Worm (Caenorhabditis elegans) whole organism, L4 larva: ENCODE measurements around the gene C25A8.5.
A peak's percentile ranks its signal among the peaks of the same experiment; 100 is the strongest.

Source experiments
- T26A8.4 ChIP-seq: fragments of 200-800 bp; sonication (Bioruptor generic); IDR thresholded peaks from 2 replicates; pipeline ENCODE4 v1.3.6; 2022; ENCODE audit warnings: missing genetic modification characterization, missing compliant biosample characterization
- Y48G9A.11 ChIP-seq: fragments of 200-800 bp; sonication (Bioruptor generic); IDR thresholded peaks from 2 replicates; pipeline ENCODE4 v1.3.6; 2022; ENCODE audit warnings: missing genetic modification reagents, missing genetic modification characterization, missing compliant biosample characterization
- Y5F2A.4 ChIP-seq: fragments of 200-800 bp; sonication (Bioruptor generic); optimal IDR thresholded peaks from 2 replicates; lab custom pipeline; 2018; ENCODE audit warnings: mild to moderate bottlenecking, missing genetic modification characterization, missing compliant biosample characterization
- ZK337.2 ChIP-seq: fragments of 200-800 bp; sonication (Bioruptor generic); IDR thresholded peaks from 2 replicates; pipeline ENCODE4 v1.3.6; 2022; ENCODE audit warnings: missing genetic modification reagents, missing genetic modification characterization, missing compliant biosample characterization
- ZK546.5 ChIP-seq, 2 experiments: sonication (generic microtip); optimal IDR thresholded peaks; 2 replicates each; lab custom pipeline; 2017; ENCODE audit warnings: missing biosample characterization in 2 of 2, missing genetic modification characterization in 2 of 2
- aha-1 ChIP-seq: fragments of 150-350 bp; peaks from one replicate; lab custom pipeline; 2014; ENCODE audit warnings: missing biosample characterization, missing genetic modification characterization
- arid-1 ChIP-seq: fragments of 200-800 bp; sonication (Bioruptor generic); conservative IDR thresholded peaks from 2 replicates; pipeline ENCODE4 v1.3.6; 2022; ENCODE audit warnings: missing genetic modification reagents, missing genetic modification characterization, missing compliant biosample characterization
- ceh-28 ChIP-seq: fragments of 150-350 bp; optimal IDR thresholded peaks from 2 replicates; lab custom pipeline; 2014; ENCODE audit warnings: missing biosample characterization, missing genetic modification reagents, missing genetic modification characterization
- ceh-44 ChIP-seq: fragments of 200-800 bp; sonication (Bioruptor generic); IDR thresholded peaks from 2 replicates; pipeline ENCODE4 v1.3.6; 2022; ENCODE audit warnings: missing genetic modification reagents, missing genetic modification characterization, missing compliant biosample characterization
- ceh-82 ChIP-seq: sonication (generic microtip); optimal IDR thresholded peaks from 2 replicates; lab custom pipeline; 2017; ENCODE audit warnings: missing biosample characterization, missing genetic modification characterization
- daf-12 ChIP-seq: fragments of 150-350 bp; optimal IDR thresholded peaks from 2 replicates; lab custom pipeline; 2014; ENCODE audit warnings: missing biosample characterization, missing genetic modification reagents, missing genetic modification characterization
- daf-16 ChIP-seq, 3 experiments: sonication (generic microtip); optimal IDR thresholded peaks; 2 replicates each; lab custom pipeline; 2016 to 2017; ENCODE audit warnings: missing genetic modification characterization in 3 of 3, missing genetic modification reagents in 3 of 3, mild to moderate bottlenecking in 2 of 3, missing compliant biosample characterization in 2 of 3, missing biosample characterization in 1 of 3, moderate library complexity in 1 of 3
- daf-8 ChIP-seq: fragments of 200-800 bp; sonication (Bioruptor generic); IDR thresholded peaks from 2 replicates; pipeline ENCODE4 v1.3.6; 2022; ENCODE audit warnings: missing genetic modification characterization, missing compliant biosample characterization
- dmd-6 ChIP-seq: fragments of 200-800 bp; sonication (Bioruptor generic); IDR thresholded peaks from 2 replicates; pipeline ENCODE4 v1.3.6; 2022; ENCODE audit warnings: missing genetic modification reagents, missing genetic modification characterization, missing compliant biosample characterization
- dmd-8 ChIP-seq: fragments of 200-800 bp; sonication (Bioruptor generic); IDR thresholded peaks from 2 replicates; pipeline ENCODE4 v1.3.6; 2022; ENCODE audit warnings: missing genetic modification characterization, missing compliant biosample characterization
- dmd-9 ChIP-seq: fragments of 200-800 bp; sonication (Bioruptor generic); IDR thresholded peaks from 2 replicates; pipeline ENCODE4 v1.3.6; 2022; ENCODE audit warnings: missing genetic modification reagents, missing genetic modification characterization, missing compliant biosample characterization
- dpl-1 ChIP-seq: fragments of 150-350 bp; optimal IDR thresholded peaks from 2 replicates; lab custom pipeline; 2014; ENCODE audit warnings: missing biosample characterization, missing genetic modification reagents, missing genetic modification characterization
- hlh-30 ChIP-seq: sonication (generic microtip); optimal IDR thresholded peaks from 2 replicates; lab custom pipeline; 2017; ENCODE audit warnings: antibody characterized with exemption, mild to moderate bottlenecking, missing genetic modification characterization, missing compliant biosample characterization; ENCODE audit not compliant: insufficient read depth
- lim-7 ChIP-seq: fragments of 200-800 bp; sonication (Bioruptor generic); IDR thresholded peaks from 2 replicates; pipeline ENCODE4 v1.3.6; 2022; ENCODE audit warnings: missing genetic modification characterization, missing compliant biosample characterization
- lin-13 ChIP-seq: fragments of 150-350 bp; optimal IDR thresholded peaks from 2 replicates; lab custom pipeline; 2014; ENCODE audit warnings: missing biosample characterization, missing genetic modification reagents, missing genetic modification characterization
- lin-15B ChIP-seq: fragments of 150-350 bp; sonication (generic microtip); optimal IDR thresholded peaks from 3 replicates; lab custom pipeline; 2014; ENCODE audit warnings: missing biosample characterization, missing genetic modification characterization
- lin-38 ChIP-seq: fragments of 200-800 bp; sonication (Bioruptor generic); IDR thresholded peaks from 2 replicates; pipeline ENCODE4 v1.3.6; 2022; ENCODE audit warnings: missing genetic modification reagents, missing genetic modification characterization, missing compliant biosample characterization
- madf-5 ChIP-seq, 2 experiments: fragments of 200-800 bp; sonication (Bioruptor generic); IDR thresholded peaks; 2 replicates each; pipeline ENCODE4 v1.3.6; 2022; ENCODE audit warnings: missing compliant biosample characterization in 2 of 2, missing genetic modification characterization in 2 of 2
- madf-9 ChIP-seq: fragments of 200-800 bp; sonication (Bioruptor generic); conservative IDR thresholded peaks from 2 replicates; pipeline ENCODE4 v1.3.6; 2022; ENCODE audit warnings: missing genetic modification reagents, missing genetic modification characterization, missing compliant biosample characterization
- mdt-29 ChIP-seq: fragments of 200-800 bp; sonication (Bioruptor generic); IDR thresholded peaks from 2 replicates; pipeline ENCODE4 v1.3.6; 2022; ENCODE audit warnings: missing genetic modification reagents, missing genetic modification characterization, missing compliant biosample characterization
- mep-1 ChIP-seq: fragments of 150-350 bp; sonication (generic microtip); optimal IDR thresholded peaks from 3 replicates; lab custom pipeline; 2014; ENCODE audit warnings: missing biosample characterization, missing genetic modification characterization
- mes-2 ChIP-seq: sonication (generic microtip); optimal IDR thresholded peaks from 2 replicates; lab custom pipeline; 2016; ENCODE audit warnings: missing genotype, mild to moderate bottlenecking, missing genetic modification characterization, missing compliant biosample characterization; ENCODE audit not compliant: poor library complexity, severe bottlenecking
- mxl-2 ChIP-seq: fragments of 200-800 bp; sonication (Bioruptor generic); conservative IDR thresholded peaks from 2 replicates; pipeline ENCODE4 v1.3.6; 2022; ENCODE audit warnings: missing genetic modification reagents, missing genetic modification characterization, missing compliant biosample characterization
- nhr-237 ChIP-seq: sonication (generic microtip); optimal IDR thresholded peaks from 2 replicates; lab custom pipeline; 2017; ENCODE audit warnings: missing biosample characterization, missing genetic modification characterization
- nhr-28 ChIP-seq: fragments of 150-350 bp; optimal IDR thresholded peaks from 2 replicates; lab custom pipeline; 2014; ENCODE audit warnings: missing biosample characterization, missing genetic modification characterization
- nhr-42 ChIP-seq: fragments of 200-800 bp; sonication (Bioruptor generic); IDR thresholded peaks from 2 replicates; pipeline ENCODE4 v1.3.6; 2022; ENCODE audit warnings: missing genetic modification characterization, missing compliant biosample characterization
- rbr-2 ChIP-seq: sonication (generic microtip); optimal IDR thresholded peaks from 2 replicates; lab custom pipeline; 2016; ENCODE audit warnings: missing genotype, missing genetic modification characterization, missing compliant biosample characterization
- saeg-2 ChIP-seq: fragments of 200-800 bp; sonication (Bioruptor generic); IDR thresholded peaks from 2 replicates; pipeline ENCODE4 v1.3.6; 2022; ENCODE audit warnings: missing genetic modification reagents, missing genetic modification characterization, missing compliant biosample characterization
- sdz-12 ChIP-seq: fragments of 200-800 bp; sonication (Bioruptor generic); optimal IDR thresholded peaks from 2 replicates; lab custom pipeline; 2018; ENCODE audit warnings: mild to moderate bottlenecking, missing genetic modification characterization, missing compliant biosample characterization
- snpc-1.2 ChIP-seq: fragments of 200-800 bp; sonication (Bioruptor generic); IDR thresholded peaks from 2 replicates; pipeline ENCODE4 v1.3.6; 2022; ENCODE audit warnings: missing genetic modification reagents, missing genetic modification characterization, missing compliant biosample characterization
- spr-1 ChIP-seq: sonication (generic microtip); optimal IDR thresholded peaks from 2 replicates; lab custom pipeline; 2016; ENCODE audit warnings: mild to moderate bottlenecking, missing genetic modification characterization, missing compliant biosample characterization
- tra-1 ChIP-seq: fragments of 200-800 bp; sonication (Bioruptor generic); IDR thresholded peaks from 2 replicates; pipeline ENCODE4 v1.3.6; 2022; ENCODE audit warnings: missing genetic modification reagents, missing genetic modification characterization, missing compliant biosample characterization
- unc-130 ChIP-seq: sonication (generic microtip); optimal IDR thresholded peaks from 2 replicates; lab custom pipeline; 2016; ENCODE audit warnings: missing genetic modification reagents, missing genetic modification characterization, missing compliant biosample characterization
- zag-1 ChIP-seq: fragments of 150-350 bp; optimal IDR thresholded peaks from 2 replicates; lab custom pipeline; 2014; ENCODE audit warnings: missing biosample characterization, missing genetic modification characterization
- zfp-3 ChIP-seq: fragments of 200-800 bp; sonication (Bioruptor generic); conservative IDR thresholded peaks from 2 replicates; pipeline ENCODE4 v1.3.6; 2022; ENCODE audit warnings: missing genetic modification reagents, missing genetic modification characterization, missing compliant biosample characterization
- ztf-7 ChIP-seq: fragments of 150-350 bp; optimal IDR thresholded peaks from 2 replicates; lab custom pipeline; 2014; ENCODE audit warnings: missing biosample characterization, missing genetic modification characterization

The C25A8.5 gene

DNA sequence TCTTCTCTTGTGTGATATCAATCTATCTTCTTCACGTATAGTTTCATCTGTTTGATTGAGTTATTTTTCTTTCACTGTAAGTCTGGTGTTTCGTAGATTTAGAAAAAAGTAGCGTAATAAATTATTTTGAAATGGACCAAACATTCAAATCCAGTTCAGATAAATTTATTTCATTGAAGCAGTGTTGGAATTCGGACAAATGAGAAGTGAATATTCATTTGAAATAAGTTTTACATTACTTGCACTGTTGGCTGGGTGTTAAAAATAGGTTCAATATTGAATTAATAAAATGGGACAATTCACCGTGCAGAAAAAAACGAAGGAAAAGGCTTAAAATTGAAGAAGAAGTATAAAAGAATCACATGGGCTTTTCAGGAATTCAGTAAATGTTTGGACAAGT lies 20.7 kb upstream of the C25A8.5 start:
- peak; percentile 61; the same call in 1 of the 2 replicates for TF ChIP-seq snpc-1.2 (GFP tag; lab: Robert Waterston, UW)
- no peak for TF ChIP-seq nhr-28 (tag; lab: Kevin White, UChicago)
- TF ChIP-seq, all 104 proteins: peak for 1

DNA sequence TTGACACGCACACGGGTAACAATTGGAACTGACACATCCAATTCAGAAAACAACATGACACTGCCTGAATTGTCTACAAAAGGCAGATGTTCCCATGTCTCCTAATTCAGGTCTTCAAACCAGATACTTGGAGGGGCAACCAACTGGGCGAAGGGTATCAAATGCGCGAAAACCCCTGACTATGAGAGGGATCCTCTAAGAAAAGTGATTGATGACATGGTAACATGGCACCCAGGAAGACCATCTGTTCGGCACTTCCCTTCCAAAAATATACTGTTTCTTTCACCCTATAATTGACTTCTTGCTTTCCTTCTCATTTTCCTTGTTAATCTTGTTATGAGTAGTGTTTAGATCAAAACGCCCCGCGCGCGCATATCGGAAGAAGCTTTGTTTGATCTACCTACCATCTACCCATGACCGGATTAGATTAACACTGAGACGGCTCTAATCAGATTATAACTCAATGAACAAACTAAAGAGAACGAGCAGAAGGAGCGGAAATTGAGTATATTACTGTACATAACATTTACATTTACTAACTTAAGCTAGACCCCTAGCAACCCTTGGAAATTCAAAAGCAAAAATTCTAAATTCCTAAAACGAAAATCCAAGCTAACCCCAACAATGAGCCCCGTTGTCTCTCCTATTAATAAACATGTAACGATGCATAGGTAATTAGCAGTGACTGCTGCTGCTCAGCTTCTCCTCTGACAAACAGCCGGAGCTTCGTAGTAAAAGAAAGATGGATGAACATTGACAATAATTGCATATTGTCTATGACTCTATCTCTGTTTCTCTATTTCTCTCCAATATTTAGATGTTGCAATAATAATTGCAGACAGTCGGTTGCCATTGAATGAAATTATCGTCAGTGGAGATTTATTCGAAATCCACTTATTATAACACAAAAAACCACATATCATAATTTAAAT lies 14.6 kb upstream of the C25A8.5 start:
- TF ChIP-seq madf-5 (GFP tag; IDR thresholded peaks at IDR 0.05; lab: Robert Waterston, UW) (no peak), arid-1 (GFP tag; lab: Robert Waterston, UW) (no peak), lin-38 (no peak), ceh-28 (no peak), ZK546.5 (tag; optimal IDR thresholded peaks at IDR 0.05; lab: Kevin White, UChicago) (no peak), aha-1 (tag; lab: Kevin White, UChicago) (peak; percentile 58)

DNA sequence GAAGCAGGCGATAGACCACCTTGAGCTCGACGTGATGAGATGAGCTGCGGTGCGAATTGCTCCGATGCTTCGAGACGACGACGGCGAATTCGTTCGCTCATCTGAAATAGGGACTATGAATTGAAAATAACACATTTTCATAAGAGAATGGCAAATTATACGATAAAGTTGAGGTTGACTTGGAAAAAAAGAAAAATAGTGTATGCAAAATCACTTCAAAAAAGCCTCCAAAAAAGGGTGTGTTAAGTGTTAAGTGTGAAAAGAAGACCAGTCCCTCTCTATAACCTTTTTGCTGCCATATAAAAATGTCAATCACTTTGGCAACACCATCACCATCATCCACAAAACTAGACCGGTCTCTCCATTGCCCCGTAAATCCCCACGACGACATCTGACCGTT lies 12.5 kb upstream of the C25A8.5 start, which contains the start of gene prkl-1:
prkl-1 (minus strand) TSS at position 101 of the 400 bp plus-strand sequence.
- TF ChIP-seq lin-15B (tag; lab: Kevin White, UChicago): no peak
- TF ChIP-seq mxl-2 (GFP tag; lab: Robert Waterston, UW): no peak
- TF ChIP-seq tra-1 (GFP tag; lab: Robert Waterston, UW): no peak
- no peak for TF ChIP-seq zag-1 (tag; lab: Kevin White, UChicago)
- TF ChIP-seq ceh-82: no peak
- no peak for TF ChIP-seq Y5F2A.4 (GFP tag; lab: Kevin White, UChicago)
- TF ChIP-seq unc-130: no peak
- TF ChIP-seq ztf-7 (tag; lab: Kevin White, UChicago): no peak
- TF ChIP-seq spr-1: no peak
- TF ChIP-seq dmd-9 (GFP tag; lab: Robert Waterston, UW): no peak
- no peak for TF ChIP-seq mep-1

DNA sequence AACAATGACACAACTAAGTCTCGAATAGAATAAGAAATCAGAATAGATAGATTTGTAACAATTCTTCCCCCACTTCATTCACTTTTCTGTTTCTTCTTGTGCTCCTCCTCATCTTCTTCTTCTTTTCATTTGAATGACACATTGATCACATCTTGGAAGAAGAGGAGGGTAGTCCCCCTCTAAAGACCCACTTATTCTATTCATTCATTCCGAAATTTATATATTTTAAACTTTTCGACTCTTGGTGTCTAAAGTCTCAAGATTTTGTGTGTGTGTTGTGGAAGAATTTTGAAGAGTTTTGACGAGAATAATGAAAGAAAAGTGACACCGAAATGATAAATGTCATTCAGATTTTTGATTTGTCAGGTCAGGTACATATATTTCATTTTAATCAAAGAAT lies 8.2 kb upstream of the C25A8.5 start:
- no peak for TF ChIP-seq unc-130
- TF ChIP-seq daf-8 (GFP tag; lab: Robert Waterston, UW): no peak
- no peak for TF ChIP-seq nhr-42
- TF ChIP-seq Y48G9A.11 (GFP tag; lab: Robert Waterston, UW): no peak
- TF ChIP-seq ZK337.2 (GFP tag; lab: Robert Waterston, UW): no peak
- no peak for TF ChIP-seq rbr-2 (tag; lab: Kevin White, UChicago)
- TF ChIP-seq mes-2: no peak
- TF ChIP-seq dpl-1 (GFP tag; lab: Kevin White, UChicago): no peak
- TF ChIP-seq, all 104 proteins: peak for 0

DNA sequence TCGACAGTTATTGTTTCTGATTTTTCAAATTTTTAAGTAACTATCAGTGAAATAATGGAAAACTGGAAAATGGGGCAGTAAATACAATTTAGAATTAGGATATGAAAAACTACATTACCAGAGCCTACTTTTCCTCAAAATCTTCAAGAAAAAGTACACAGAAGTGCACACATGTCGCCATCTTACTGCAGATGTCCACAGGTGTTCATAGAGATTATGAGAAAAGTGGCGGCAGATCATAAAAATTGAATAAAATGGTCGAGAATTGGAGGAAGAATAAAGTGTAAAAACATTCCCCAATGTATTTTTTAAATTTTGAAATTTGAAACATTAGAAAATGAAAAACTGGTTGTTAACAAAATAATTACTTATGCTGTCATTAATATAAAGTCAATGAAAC lies 1.4 kb upstream of the C25A8.5 start:
- TF ChIP-seq tra-1 (GFP tag; lab: Robert Waterston, UW) (no peak), lim-7 (GFP tag; lab: Robert Waterston, UW) (no peak), dmd-8 (no peak), nhr-237 (tag; lab: Kevin White, UChicago) (no peak), daf-12 (tag; lab: Kevin White, UChicago) (no peak), saeg-2 (GFP tag; lab: Robert Waterston, UW) (no peak)
- TF ChIP-seq, all 104 proteins: peak for 0

DNA sequence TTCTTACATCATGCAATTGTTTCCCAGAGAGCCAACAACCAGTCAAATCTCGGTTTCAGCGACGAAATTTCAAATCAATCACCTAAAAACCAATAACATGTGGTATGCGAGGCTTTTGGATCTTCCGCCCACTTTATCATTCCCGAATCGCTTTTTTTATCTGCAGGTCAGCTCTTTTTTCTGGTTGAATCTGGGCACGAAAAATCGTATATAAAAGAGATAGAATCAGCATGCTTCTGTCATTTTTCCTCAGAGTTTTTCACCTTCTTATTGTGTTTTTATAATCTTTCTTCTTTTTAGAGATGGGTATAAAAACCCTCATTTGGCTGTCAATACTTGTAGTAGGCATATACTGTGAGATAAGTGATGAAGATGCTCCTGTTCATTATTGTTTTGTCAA lies 4.0 kb downstream of the C25A8.5 start, which contains the start of gene cht-3:
cht-3 (plus strand) TSS at position 301 of the 400 bp plus-strand sequence.
- TF ChIP-seq zfp-3 (GFP tag; lab: Robert Waterston, UW): no peak
- no peak for TF ChIP-seq sdz-12 (GFP tag; lab: Kevin White, UChicago)
- no peak for TF ChIP-seq T26A8.4
- no peak for TF ChIP-seq madf-9 (GFP tag; lab: Robert Waterston, UW)
- TF ChIP-seq spr-1: no peak
- TF ChIP-seq lin-13 (GFP tag; lab: Kevin White, UChicago): no peak
- TF ChIP-seq mdt-29 (GFP tag; lab: Robert Waterston, UW): no peak
- TF ChIP-seq ceh-44 (GFP tag; lab: Robert Waterston, UW): no peak
- TF ChIP-seq daf-16 (GFP tag; optimal IDR thresholded peaks at IDR 0.05; lab: Kevin White, UChicago): no peak
- TF ChIP-seq daf-16 (tag; optimal IDR thresholded peaks at IDR 0.05; lab: Kevin White, UChicago): no peak
- TF ChIP-seq hlh-30: no peak
- TF ChIP-seq madf-5 (GFP tag; IDR thresholded peaks at IDR 0.05; lab: Robert Waterston, UW): no peak
- TF ChIP-seq dmd-6: no peak
- no peak for TF ChIP-seq lim-7 (GFP tag; lab: Robert Waterston, UW)
- TF ChIP-seq daf-12 (tag; lab: Kevin White, UChicago): no peak
- no peak for TF ChIP-seq Y5F2A.4 (GFP tag; lab: Kevin White, UChicago)
